Worm (Caenorhabditis elegans) whole organism, L4/young adult: ENCODE results near the gene pyt-1.

Experiments
- W03F9.2 ChIP-seq: fragments of 150-350 bp; optimal IDR thresholded peaks from 2 replicates; lab custom pipeline; 2014; ENCODE audit warnings: missing biosample characterization, missing genetic modification characterization
- dao-5 ChIP-seq: sonication (generic microtip); optimal IDR thresholded peaks from 2 replicates; lab custom pipeline; 2016; ENCODE audit warnings: missing genotype, missing genetic modification characterization, moderate library complexity, missing compliant biosample characterization

DNA sequence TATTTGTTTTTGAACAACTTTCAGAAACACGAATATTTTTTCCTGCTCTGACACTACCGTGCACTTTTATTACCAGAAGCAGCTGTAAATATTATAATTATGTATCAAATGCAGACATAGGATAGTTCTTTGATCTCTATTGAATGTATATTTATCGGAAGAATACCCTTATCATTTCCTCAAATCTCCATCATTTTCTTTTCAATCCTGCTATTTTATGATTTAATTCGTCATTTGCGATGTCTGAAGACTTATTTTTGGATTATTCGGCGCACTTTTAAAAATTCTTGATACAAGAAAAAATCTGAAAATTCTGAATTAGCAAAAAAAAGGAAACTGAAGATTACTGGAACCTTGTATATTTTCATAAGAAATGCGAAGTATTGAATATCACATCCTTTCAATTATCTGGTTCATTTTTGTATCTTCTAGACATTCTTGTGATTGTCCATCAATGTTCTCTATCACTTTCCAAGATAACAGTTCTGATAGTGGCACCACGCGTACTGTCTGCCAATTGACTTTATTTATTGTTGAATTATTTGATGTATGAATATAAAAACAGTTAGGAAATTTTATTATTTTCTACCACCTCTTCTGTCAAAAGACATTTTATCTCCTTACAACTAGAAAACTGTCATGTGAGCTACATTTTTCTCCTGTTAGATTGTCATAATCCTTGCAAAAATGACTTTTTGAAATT, 15.0 kb upstream of the pyt-1 start:
- no peak for TF ChIP-seq dao-5 (tag; lab: Kevin White, UChicago)
- no peak for TF ChIP-seq W03F9.2 (tag; lab: Kevin White, UChicago)
